Fruit fly (Drosophila melanogaster): ENCODE data around the gene Cyp9f3.
A peak's percentile ranks its signal among the peaks of the same experiment; 100 is the strongest.

Cyp9f3 gene

dm6 chr3R:12443769-12444168 lies 45.0 kb upstream of the Cyp9f3 start (continued):
- TF ChIP-seq CG17912 (GFP tag; optimal IDR thresholded peaks at IDR 0.05) (no peak), CG13287 (GFP tag; IDR thresholded peaks at IDR 0.05; ENCODE audit: partially characterized antibody) (peak; percentile 14; the same call in 1 of the 2 replicates), CG9817 (tag; optimal IDR thresholded peaks at IDR 0.05) (no peak), hb (GFP tag; IDR thresholded peaks at IDR 0.05; ENCODE audit: partially characterized antibody) (no peak), CG32532 (GFP tag; IDR thresholded peaks at IDR 0.05) (no peak), Atf-2 (GFP tag; optimal IDR thresholded peaks at IDR 0.05) (no peak), abd-A (tag; optimal IDR thresholded peaks at IDR 0.05) (peak; percentile 48), CG10147 (GFP tag; optimal IDR thresholded peaks at IDR 0.05) (no peak), org-1 (GFP tag; optimal IDR thresholded peaks at IDR 0.05) (no peak), CG17829 (tag; optimal IDR thresholded peaks at IDR 0.05) (no peak), Deaf1 (tag; optimal IDR thresholded peaks at IDR 0.05) (peak; percentile 60), Nf-YB (GFP tag; optimal IDR thresholded peaks at IDR 0.05) (no peak), Side (GFP tag; optimal IDR thresholded peaks at IDR 0.05) (no peak), ERR (GFP tag; optimal IDR thresholded peaks at IDR 0.05) (no peak), cg (GFP tag; optimal IDR thresholded peaks at IDR 0.05) (peak; percentile 68), esg (GFP tag; conservative IDR thresholded peaks at IDR 0.05) (no peak), eyg (GFP tag; optimal IDR thresholded peaks at IDR 0.05) (no peak), CG12659 (GFP tag; optimal IDR thresholded peaks at IDR 0.05) (no peak), peb (GFP tag; IDR thresholded peaks at IDR 0.05) (no peak), CG7987 (GFP tag; optimal IDR thresholded peaks at IDR 0.05) (no peak), CG4360 (GFP tag; IDR thresholded peaks at IDR 0.05) (no peak), gsb-n (tag; optimal IDR thresholded peaks at IDR 0.05) (no peak), btn (GFP tag; optimal IDR thresholded peaks at IDR 0.05) (no peak), Scr (GFP tag; IDR thresholded peaks at IDR 0.05; ENCODE audit: partially characterized antibody) (0 out of 2 replicates have a peak, but pooled peaks have one; percentile 12), Ada2b (GFP tag; IDR thresholded peaks at IDR 0.05) (no peak), ftz-f1 (GFP tag; optimal IDR thresholded peaks at IDR 0.05) (peak; percentile 27), grn (GFP tag; optimal IDR thresholded peaks at IDR 0.05) (peak; percentile 55), pb (GFP tag; optimal IDR thresholded peaks at IDR 0.05) (no peak), CG4424 (GFP tag; optimal IDR thresholded peaks at IDR 0.05) (no peak), caup (GFP tag; optimal IDR thresholded peaks at IDR 0.05; ENCODE audit: severe bottlenecking) (no peak), tup (GFP tag; optimal IDR thresholded peaks at IDR 0.05) (no peak), Bgb (GFP tag; IDR thresholded peaks at IDR 0.05; ENCODE audit: partially characterized antibody) (peak; percentile 20; the same call in 1 of the 2 replicates), D19B (GFP tag; optimal IDR thresholded peaks at IDR 0.05) (no peak), BEAF-32 (GFP tag; optimal IDR thresholded peaks at IDR 0.05) (no peak), CG9797 (GFP tag; optimal IDR thresholded peaks at IDR 0.05) (no peak), klu (GFP tag; IDR thresholded peaks at IDR 0.05) (no peak), unc-4 (GFP tag; IDR thresholded peaks at IDR 0.05; ENCODE audit: partially characterized antibody) (peak; percentile 18; the same call in 1 of the 2 replicates), Sry-δ (GFP tag; optimal IDR thresholded peaks at IDR 0.05) (no peak), CG18619 (GFP tag; optimal IDR thresholded peaks at IDR 0.05) (no peak), CG16863 (GFP tag; optimal IDR thresholded peaks at IDR 0.05) (no peak), fru (optimal IDR thresholded peaks at IDR 0.05) (no peak), CG8478 (optimal IDR thresholded peaks at IDR 0.05) (no peak), exex (tag; optimal IDR thresholded peaks at IDR 0.05) (peak; percentile 95), CG10543 (GFP tag; optimal IDR thresholded peaks at IDR 0.05) (no peak), phol (tag; optimal IDR thresholded peaks at IDR 0.05) (no peak), CoRest (tag; optimal IDR thresholded peaks at IDR 0.05) (no peak), ind (GFP tag; optimal IDR thresholded peaks at IDR 0.05) (no peak), CG11560 (tag; IDR thresholded peaks at IDR 0.05) (no peak), HmgZ (tag; optimal IDR thresholded peaks at IDR 0.05) (no peak), CG5953 (GFP tag; IDR thresholded peaks at IDR 0.05) (no peak), Asciz (GFP tag; optimal IDR thresholded peaks at IDR 0.05) (no peak)

Measured in whole organism, embryonic.